Worm (Caenorhabditis elegans) whole organism, L3 larva: ENCODE data around the gene F11D11.4.

Experiments
- ama-1 ChIP-seq: fragments of 150-350 bp; optimal IDR thresholded peaks from 2 replicates; lab custom pipeline; 2018
- daf-12 ChIP-seq: fragments of 150-350 bp; optimal IDR thresholded peaks from 2 replicates; lab custom pipeline; 2014; ENCODE audit warnings: missing biosample characterization, missing genetic modification reagents, missing genetic modification characterization
- egl-5 ChIP-seq: fragments of 150-350 bp; optimal IDR thresholded peaks from 2 replicates; lab custom pipeline; 2017; ENCODE audit warnings: missing biosample characterization, missing genetic modification reagents, missing genetic modification characterization, inconsistent platforms
- elt-1 ChIP-seq: fragments of 150-350 bp; optimal IDR thresholded peaks from 2 replicates; lab custom pipeline; 2014; ENCODE audit warnings: missing biosample characterization, missing genetic modification characterization
- elt-2 ChIP-seq: sonication (generic microtip); optimal IDR thresholded peaks from 2 replicates; lab custom pipeline; 2016; ENCODE audit warnings: missing genetic modification reagents, mild to moderate bottlenecking, missing genetic modification characterization, missing compliant biosample characterization
- fkh-10 ChIP-seq: sonication (generic microtip); optimal IDR thresholded peaks from 2 replicates; lab custom pipeline; 2017; ENCODE audit warnings: missing biosample characterization, missing genetic modification reagents, missing genetic modification characterization
- fos-1 ChIP-seq: fragments of 150-350 bp; optimal IDR thresholded peaks from 2 replicates; lab custom pipeline; 2014; ENCODE audit warnings: missing biosample characterization, missing genetic modification characterization
- nhr-11 ChIP-seq: fragments of 150-350 bp; optimal IDR thresholded peaks from 2 replicates; lab custom pipeline; 2014; ENCODE audit warnings: missing biosample characterization, missing genetic modification characterization
- pha-4 ChIP-seq: fragments of 150-350 bp; optimal IDR thresholded peaks from 2 replicates; lab custom pipeline; 2014; ENCODE audit warnings: missing biosample characterization, missing genetic modification reagents, missing genetic modification characterization
- skn-1 ChIP-seq: fragments of 150-350 bp; optimal IDR thresholded peaks from 2 replicates; lab custom pipeline; 2014; ENCODE audit warnings: missing biosample characterization, missing genetic modification characterization
- snpc-4 ChIP-seq: fragments of 150-350 bp; optimal IDR thresholded peaks from 2 replicates; lab custom pipeline; 2014; ENCODE audit warnings: missing biosample characterization, missing genetic modification characterization
- unc-39 ChIP-seq: sonication (generic microtip); optimal IDR thresholded peaks from 4 replicates; lab custom pipeline; 2017; ENCODE audit warnings: missing biosample characterization, missing genetic modification characterization
- unc-62 ChIP-seq: fragments of 150-350 bp; sonication (generic microtip); optimal IDR thresholded peaks from 4 replicates; lab custom pipeline; 2014; ENCODE audit warnings: missing biosample characterization, missing genetic modification reagents, missing genetic modification characterization
- ztf-11 ChIP-seq: fragments of 150-350 bp; optimal IDR thresholded peaks from 2 replicates; lab custom pipeline; 2014; ENCODE audit warnings: missing biosample characterization, missing genetic modification characterization

ce11 chrV:18776245-18776737, 15.1 kb downstream of the F11D11.4 start, which contains the start of gene Y17D7B.4:
- TF ChIP-seq ztf-11 (tag; lab: Kevin White, UChicago): no peak
- no peak for TF ChIP-seq unc-62 (GFP tag; lab: Kevin White, UChicago)
- TF ChIP-seq egl-5: no peak
- TF ChIP-seq fos-1: no peak
- no peak for TF ChIP-seq skn-1 (tag; lab: Kevin White, UChicago)
- TF ChIP-seq fkh-10 (GFP tag; lab: Kevin White, UChicago): no peak
- no peak for TF ChIP-seq daf-12 (tag; lab: Kevin White, UChicago)
- no peak for TF ChIP-seq nhr-11 (tag; lab: Kevin White, UChicago)
- TF ChIP-seq elt-1 (tag; lab: Kevin White, UChicago): no peak
- no peak for TF ChIP-seq snpc-4
- no peak for TF ChIP-seq ama-1 (lab: Kevin White, UChicago)
- TF ChIP-seq elt-2: no peak
- TF ChIP-seq unc-39 (tag; lab: Kevin White, UChicago): no peak
- TF ChIP-seq pha-4: no peak
